Worm (Caenorhabditis elegans) whole organism, early embryonic: Measurements from ENCODE around the gene str-173.

Experiments
- B0310.2 ChIP-seq: sonication (generic microtip); optimal IDR thresholded peaks from 2 replicates; lab custom pipeline; 2016; ENCODE audit warnings: mild to moderate bottlenecking, missing genetic modification characterization, missing compliant biosample characterization
- F13C5.2 ChIP-seq: sonication (generic microtip); optimal IDR thresholded peaks from 2 replicates; lab custom pipeline; 2017; ENCODE audit warnings: mild to moderate bottlenecking, missing genetic modification characterization, inconsistent platforms, missing compliant biosample characterization
- aly-1 ChIP-seq: sonication (generic microtip); optimal IDR thresholded peaks from 2 replicates; lab custom pipeline; 2016; ENCODE audit warnings: missing genetic modification characterization, missing compliant biosample characterization
- ama-1 ChIP-seq: fragments of 150-350 bp; optimal IDR thresholded peaks from 2 replicates; lab custom pipeline; 2014
- ceh-13 ChIP-seq: fragments of 200-800 bp; sonication (Bioruptor generic); optimal IDR thresholded peaks from 2 replicates; lab custom pipeline; 2018; ENCODE audit warnings: mild to moderate bottlenecking, missing genetic modification characterization, missing compliant biosample characterization
- ceh-36 ChIP-seq: sonication (generic microtip); optimal IDR thresholded peaks from 2 replicates; lab custom pipeline; 2016; ENCODE audit warnings: missing genetic modification characterization, inconsistent platforms, missing compliant biosample characterization
- ets-7 ChIP-seq: sonication (generic microtip); optimal IDR thresholded peaks from 2 replicates; lab custom pipeline; 2016; ENCODE audit warnings: missing genotype, missing genetic modification characterization, missing compliant biosample characterization
- flt-1 ChIP-seq: fragments of 200-800 bp; sonication (Bioruptor generic); IDR thresholded peaks from 2 replicates; pipeline ENCODE4 v1.3.6; 2022; ENCODE audit warnings: missing genetic modification characterization, missing compliant biosample characterization
- hmbx-1 ChIP-seq: sonication (generic microtip); optimal IDR thresholded peaks from 2 replicates; lab custom pipeline; 2016; ENCODE audit warnings: mild to moderate bottlenecking, missing genetic modification characterization, missing compliant biosample characterization
- hmg-4 ChIP-seq: fragments of 200-800 bp; sonication (Bioruptor generic); optimal IDR thresholded peaks from 2 replicates; lab custom pipeline; 2018; ENCODE audit warnings: mild to moderate bottlenecking, missing genetic modification characterization, missing compliant biosample characterization
- hnd-1 ChIP-seq: sonication (generic microtip); optimal IDR thresholded peaks from 2 replicates; lab custom pipeline; 2016; ENCODE audit warnings: missing genetic modification characterization, missing compliant biosample characterization
- pes-1 ChIP-seq: fragments of 200-800 bp; sonication (Bioruptor generic); IDR thresholded peaks from 2 replicates; pipeline ENCODE4 v1.3.6; 2022; ENCODE audit warnings: missing genetic modification reagents, missing genetic modification characterization, missing compliant biosample characterization
- scrt-1 ChIP-seq: fragments of 200-800 bp; sonication (Bioruptor generic); IDR thresholded peaks from 2 replicates; pipeline ENCODE4 v1.3.6; 2022; ENCODE audit warnings: missing genetic modification characterization, missing compliant biosample characterization
- sea-1 ChIP-seq: fragments of 200-800 bp; sonication (Bioruptor generic); conservative IDR thresholded peaks from 2 replicates; pipeline ENCODE4 v1.3.6; 2022; ENCODE audit warnings: missing genetic modification characterization, missing compliant biosample characterization
- tbx-11 ChIP-seq: fragments of 200-800 bp; sonication (Bioruptor generic); IDR thresholded peaks from 2 replicates; pipeline ENCODE4 v1.3.6; 2022; ENCODE audit warnings: missing genetic modification characterization, missing compliant biosample characterization
- tbx-37 ChIP-seq: fragments of 200-800 bp; sonication (Bioruptor generic); conservative IDR thresholded peaks from 2 replicates; pipeline ENCODE4 v1.3.6; 2022; ENCODE audit warnings: missing genetic modification reagents, missing genetic modification characterization, missing compliant biosample characterization
- tra-4 ChIP-seq: sonication (generic microtip); optimal IDR thresholded peaks from 2 replicates; lab custom pipeline; 2017; ENCODE audit warnings: missing genetic modification characterization, missing compliant biosample characterization

Gene str-173

DNA sequence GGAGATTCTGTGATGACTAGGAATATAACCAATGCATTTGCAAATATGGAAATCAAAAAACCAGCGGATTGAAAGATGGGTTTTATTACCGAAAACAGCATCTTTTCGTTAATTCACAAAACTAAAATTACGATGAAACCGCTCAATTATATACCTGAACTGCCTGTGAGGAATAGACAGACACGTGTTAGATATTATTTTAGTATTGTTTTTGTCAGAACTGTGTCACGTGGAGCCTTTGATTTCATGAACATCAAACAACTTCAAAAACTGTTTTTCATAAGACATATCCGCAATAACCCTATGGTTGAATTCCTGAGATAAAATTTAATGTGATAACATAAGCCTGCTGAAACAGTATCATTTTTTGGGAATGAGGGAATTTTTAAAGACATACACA is 42.4 kb downstream of the str-173 start, which contains the start of gene str-161:
TSS of gene str-161 (minus strand) at position 101 of the 400 bp plus-strand sequence.
- no peak for TF ChIP-seq tra-4

ce11 chrIV:4905645-4906135 is 44.1 kb downstream of the str-173 start, which contains the start of gene T08B6.4:
Gene T08B6.4, plus strand, starts transcription at chrIV:4905695.
- TF ChIP-seq aly-1 (tag; lab: Kevin White, UChicago): no peak
- no peak for TF ChIP-seq hmbx-1
- no peak for TF ChIP-seq scrt-1 (GFP tag; lab: Robert Waterston, UW)
- no peak for TF ChIP-seq hmg-4
- TF ChIP-seq ceh-36 (tag; lab: Kevin White, UChicago): no peak
- no peak for TF ChIP-seq B0310.2 (tag; lab: Kevin White, UChicago)
- TF ChIP-seq tra-4: no peak
- TF ChIP-seq pes-1 (GFP tag; lab: Robert Waterston, UW): no peak
- TF ChIP-seq tbx-11 (GFP tag; lab: Robert Waterston, UW): no peak
- no peak for TF ChIP-seq tbx-37
- no peak for TF ChIP-seq hnd-1 (tag; lab: Kevin White, UChicago)

DNA sequence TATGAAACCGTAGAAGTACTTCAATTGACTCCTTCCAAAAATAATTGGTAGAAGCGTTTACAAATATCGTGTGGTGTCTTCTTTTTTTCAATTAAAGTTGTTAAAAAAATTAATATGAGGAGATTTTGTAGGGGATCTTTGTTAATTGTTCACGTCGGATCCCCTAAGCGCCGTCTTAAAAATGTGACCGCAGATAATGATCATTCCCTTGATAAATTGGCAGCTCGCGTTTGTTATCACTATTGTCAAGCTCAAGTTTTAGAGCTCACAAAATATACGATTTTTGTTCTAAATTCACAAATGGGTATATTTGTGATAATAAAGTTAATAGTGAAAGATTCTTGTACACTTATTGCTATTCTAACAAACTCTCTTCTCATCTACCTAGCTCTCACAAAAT is 47.5 kb downstream of the str-173 start, which contains the start of gene str-159:
TSS of gene str-159 (plus strand) at position 301 of the 400 bp plus-strand sequence.
- TF ChIP-seq hmbx-1: no peak
- TF ChIP-seq pes-1 (GFP tag; lab: Robert Waterston, UW): no peak
- no peak for TF ChIP-seq F13C5.2
- TF ChIP-seq ama-1: no peak
- no peak for TF ChIP-seq hmg-4
- TF ChIP-seq tbx-37: no peak
- no peak for TF ChIP-seq ets-7 (tag; lab: Kevin White, UChicago)
- no peak for TF ChIP-seq B0310.2 (tag; lab: Kevin White, UChicago)
- TF ChIP-seq ceh-36 (tag; lab: Kevin White, UChicago): no peak
- TF ChIP-seq hnd-1 (tag; lab: Kevin White, UChicago): no peak
- no peak for TF ChIP-seq scrt-1 (GFP tag; lab: Robert Waterston, UW)
- TF ChIP-seq flt-1 (GFP tag; lab: Robert Waterston, UW): no peak
- TF ChIP-seq sea-1 (GFP tag; lab: Robert Waterston, UW): no peak
- TF ChIP-seq aly-1 (tag; lab: Kevin White, UChicago): no peak
- no peak for TF ChIP-seq tbx-11 (GFP tag; lab: Robert Waterston, UW)
- TF ChIP-seq tra-4: no peak
- TF ChIP-seq ceh-13 (GFP tag; lab: Kevin White, UChicago): no peak

ce11 chrIV:4913090-4913489 is 51.5 kb downstream of the str-173 start, which contains the start of gene str-156:
Gene str-156, plus strand, starts transcription at chrIV:4913390.
- no peak for TF ChIP-seq ceh-36 (tag; lab: Kevin White, UChicago)
- no peak for TF ChIP-seq tbx-11 (GFP tag; lab: Robert Waterston, UW)
- no peak for TF ChIP-seq hnd-1 (tag; lab: Kevin White, UChicago)
- TF ChIP-seq tbx-37: no peak
- no peak for TF ChIP-seq sea-1 (GFP tag; lab: Robert Waterston, UW)
- no peak for TF ChIP-seq ceh-13 (GFP tag; lab: Kevin White, UChicago)
- TF ChIP-seq tra-4: no peak
- TF ChIP-seq ama-1: no peak
- no peak for TF ChIP-seq pes-1 (GFP tag; lab: Robert Waterston, UW)
- TF ChIP-seq F13C5.2: no peak
- TF ChIP-seq flt-1 (GFP tag; lab: Robert Waterston, UW): no peak
- TF ChIP-seq aly-1 (tag; lab: Kevin White, UChicago): no peak
- no peak for TF ChIP-seq scrt-1 (GFP tag; lab: Robert Waterston, UW)
- TF ChIP-seq ets-7 (tag; lab: Kevin White, UChicago): no peak
- no peak for TF ChIP-seq hmbx-1
- no peak for TF ChIP-seq hmg-4
- no peak for TF ChIP-seq B0310.2 (tag; lab: Kevin White, UChicago)
